Worm (Caenorhabditis elegans) whole organism, young adult: ENCODE results near the gene let-19.

ENCODE experiments used
- B0035.1 ChIP-seq: sonication (generic microtip); optimal IDR thresholded peaks from 2 replicates; lab custom pipeline; 2016; ENCODE audit warnings: missing genetic modification characterization, mild to moderate bottlenecking, missing compliant biosample characterization, missing genotype, missing genetic modification reagents
- B0336.3 ChIP-seq: fragments of 200-800 bp; sonication (Bioruptor generic); IDR thresholded peaks from 2 replicates; pipeline ENCODE4 v1.3.6; 2022; ENCODE audit warnings: missing genetic modification characterization, missing compliant biosample characterization
- F22D6.2 ChIP-seq: sonication (generic microtip); optimal IDR thresholded peaks from 2 replicates; lab custom pipeline; 2016; ENCODE audit warnings: mild to moderate bottlenecking, missing genetic modification characterization, missing compliant biosample characterization
- F39B2.1 ChIP-seq: fragments of 200-800 bp; sonication (Bioruptor generic); IDR thresholded peaks from 2 replicates; pipeline ENCODE4 v1.3.6; 2022; ENCODE audit warnings: missing genetic modification reagents, missing genetic modification characterization, missing compliant biosample characterization
- F57C9.4 ChIP-seq: sonication (generic microtip); optimal IDR thresholded peaks from 2 replicates; lab custom pipeline; 2017; ENCODE audit warnings: mild to moderate bottlenecking, missing genetic modification characterization, missing compliant biosample characterization
- K11D2.4 ChIP-seq: fragments of 200-800 bp; sonication (Bioruptor generic); IDR thresholded peaks from 2 replicates; pipeline ENCODE4 v1.3.6; 2022; ENCODE audit warnings: missing genetic modification reagents, missing genetic modification characterization, missing compliant biosample characterization
- K12H6.12 ChIP-seq: fragments of 200-800 bp; sonication (Bioruptor generic); optimal IDR thresholded peaks from 2 replicates; lab custom pipeline; 2018; ENCODE audit warnings: mild to moderate bottlenecking, missing genetic modification characterization, missing compliant biosample characterization
- Y53F4B.3 ChIP-seq: fragments of 200-800 bp; sonication (Bioruptor generic); IDR thresholded peaks from 2 replicates; pipeline ENCODE4 v1.3.6; 2022; ENCODE audit warnings: missing genetic modification reagents, missing genetic modification characterization, missing compliant biosample characterization
- Y67H2A.10 ChIP-seq: fragments of 200-800 bp; sonication (Bioruptor generic); conservative IDR thresholded peaks from 2 replicates; pipeline ENCODE4 v1.3.6; 2022; ENCODE audit warnings: missing genetic modification reagents, missing genetic modification characterization, missing compliant biosample characterization
- ZK185.1 ChIP-seq: sonication (generic microtip); optimal IDR thresholded peaks from 2 replicates; lab custom pipeline; 2016; ENCODE audit warnings: mild to moderate bottlenecking, missing genetic modification characterization, missing compliant biosample characterization; ENCODE audit not compliant: poor library complexity, severe bottlenecking
- ama-1 ChIP-seq, 3 experiments: fragments of 150-350 bp in 1 of 3; sonication (generic microtip) in 2 of 3; optimal IDR thresholded peaks; 2 replicates each; lab custom pipeline; 2014 to 2018; ENCODE audit warnings: missing biosample characterization in 2 of 3, missing genetic modification characterization in 2 of 3, missing genetic modification reagents in 2 of 3
- aptf-2 ChIP-seq: fragments of 200-800 bp; sonication (Bioruptor generic); conservative IDR thresholded peaks from 2 replicates; pipeline ENCODE4 v1.3.6; 2022; ENCODE audit warnings: missing genetic modification reagents, missing genetic modification characterization, missing compliant biosample characterization
- athp-1 ChIP-seq: sonication (generic microtip); optimal IDR thresholded peaks from 2 replicates; lab custom pipeline; 2017; ENCODE audit warnings: mild to moderate bottlenecking, missing genetic modification characterization, missing compliant biosample characterization
- attf-3 ChIP-seq: fragments of 200-800 bp; sonication (Bioruptor generic); conservative IDR thresholded peaks from 2 replicates; pipeline ENCODE4 v1.3.6; 2022; ENCODE audit warnings: missing genetic modification reagents, missing genetic modification characterization, missing compliant biosample characterization
- attf-6 ChIP-seq: fragments of 200-800 bp; sonication (Bioruptor generic); IDR thresholded peaks from 2 replicates; pipeline ENCODE4 v1.3.6; 2022; ENCODE audit warnings: missing genetic modification reagents, missing genetic modification characterization, missing compliant biosample characterization
- cebp-1 ChIP-seq, 2 experiments: fragments of 200-800 bp in 1 of 2; sonication (Bioruptor generic) in 1 of 2; sonication (generic microtip) in 1 of 2; IDR thresholded peaks in 1 of 2; optimal IDR thresholded peaks in 1 of 2; 2 replicates each; pipeline versions ENCODE4 v1.3.6 to Lab custom; 2017 to 2022; ENCODE audit warnings: missing compliant biosample characterization in 2 of 2, missing genetic modification characterization in 2 of 2, mild to moderate bottlenecking in 1 of 2, missing genetic modification reagents in 1 of 2, moderate library complexity in 1 of 2
- ceh-58 ChIP-seq: fragments of 200-800 bp; sonication (Bioruptor generic); IDR thresholded peaks from 2 replicates; pipeline ENCODE4 v1.3.6; 2022; ENCODE audit warnings: missing genetic modification characterization, missing compliant biosample characterization
- chd-7 ChIP-seq: sonication (generic microtip); optimal IDR thresholded peaks from 2 replicates; lab custom pipeline; 2016; ENCODE audit warnings: mild to moderate bottlenecking, missing genetic modification characterization, moderate library complexity, missing compliant biosample characterization
- efl-1 ChIP-seq: fragments of 150-350 bp; optimal IDR thresholded peaks from 2 replicates; lab custom pipeline; 2014; ENCODE audit warnings: missing biosample characterization, missing genetic modification reagents, missing genetic modification characterization
- egrh-3 ChIP-seq: fragments of 200-800 bp; sonication (Bioruptor generic); IDR thresholded peaks from 2 replicates; pipeline ENCODE4 v1.3.6; 2022; ENCODE audit warnings: missing genetic modification reagents, missing genetic modification characterization, missing compliant biosample characterization
- him-1 ChIP-seq: sonication (generic microtip); optimal IDR thresholded peaks from 2 replicates; lab custom pipeline; 2016; ENCODE audit warnings: missing genotype, missing genetic modification reagents, missing genetic modification characterization, missing compliant biosample characterization
- hlh-12 ChIP-seq: sonication (generic microtip); optimal IDR thresholded peaks from 2 replicates; lab custom pipeline; 2016; ENCODE audit warnings: missing genetic modification characterization, missing compliant biosample characterization
- hmg-1.2 ChIP-seq: fragments of 200-800 bp; sonication (Bioruptor generic); IDR thresholded peaks from 2 replicates; pipeline ENCODE4 v1.3.6; 2022; ENCODE audit warnings: missing genetic modification reagents, missing genetic modification characterization, missing compliant biosample characterization
- hmg-20 ChIP-seq: fragments of 200-800 bp; sonication (Bioruptor generic); IDR thresholded peaks from 2 replicates; pipeline ENCODE4 v1.3.6; 2022; ENCODE audit warnings: missing genetic modification reagents, missing genetic modification characterization, missing compliant biosample characterization
- hrde-1 ChIP-seq: sonication (generic microtip); optimal IDR thresholded peaks from 2 replicates; lab custom pipeline; 2016; ENCODE audit warnings: missing genetic modification characterization, mild to moderate bottlenecking, missing compliant biosample characterization, moderate library complexity, missing genotype, missing genetic modification reagents, borderline replicate concordance
- lin-35 ChIP-seq, 3 experiments: fragments of 150-350 bp in 2 of 3; sonication (generic microtip) in 1 of 3; optimal IDR thresholded peaks; 2 replicates each; lab custom pipeline; 2014 to 2018; ENCODE audit warnings: missing biosample characterization in 3 of 3, missing genetic modification characterization in 3 of 3, missing genetic modification reagents in 3 of 3
- lin-40 ChIP-seq: sonication (generic microtip); optimal IDR thresholded peaks from 2 replicates; lab custom pipeline; 2016; ENCODE audit warnings: missing genetic modification characterization, mild to moderate bottlenecking, missing compliant biosample characterization, missing genotype, missing genetic modification reagents
- lir-1 ChIP-seq: fragments of 200-800 bp; sonication (Bioruptor generic); conservative IDR thresholded peaks from 2 replicates; pipeline ENCODE4 v1.3.6; 2022; ENCODE audit warnings: missing genetic modification reagents, missing genetic modification characterization, missing compliant biosample characterization
- lsl-1 ChIP-seq: fragments of 200-800 bp; sonication (Bioruptor generic); optimal IDR thresholded peaks from 2 replicates; lab custom pipeline; 2018; ENCODE audit warnings: mild to moderate bottlenecking, missing genetic modification characterization, moderate library complexity, missing compliant biosample characterization
- mel-28 ChIP-seq: sonication (generic microtip); optimal IDR thresholded peaks from 2 replicates; lab custom pipeline; 2016; ENCODE audit warnings: borderline replicate concordance, mild to moderate bottlenecking, missing genetic modification characterization, missing compliant biosample characterization
- nfya-1 ChIP-seq: sonication (generic microtip); optimal IDR thresholded peaks from 2 replicates; lab custom pipeline; 2017; ENCODE audit warnings: antibody characterized with exemption, missing compliant biosample characterization, missing genetic modification characterization, borderline replicate concordance; ENCODE audit not compliant: insufficient read depth
- nfya-2 ChIP-seq: fragments of 200-800 bp; sonication (Bioruptor generic); IDR thresholded peaks from 2 replicates; pipeline ENCODE4 v1.3.6; 2022; ENCODE audit warnings: missing genetic modification reagents, missing genetic modification characterization, missing compliant biosample characterization
- nfyb-1 ChIP-seq: fragments of 200-800 bp; sonication (Bioruptor generic); IDR thresholded peaks from 2 replicates; pipeline ENCODE4 v1.3.6; 2022; ENCODE audit warnings: missing genetic modification reagents, missing genetic modification characterization, missing compliant biosample characterization
- nhr-27 ChIP-seq: fragments of 200-800 bp; sonication (Bioruptor generic); optimal IDR thresholded peaks from 2 replicates; lab custom pipeline; 2018; ENCODE audit warnings: mild to moderate bottlenecking, missing genetic modification characterization, moderate library complexity, missing compliant biosample characterization
- nhr-80 ChIP-seq: sonication (generic microtip); optimal IDR thresholded peaks from 2 replicates; lab custom pipeline; 2016; ENCODE audit warnings: missing genetic modification characterization, missing compliant biosample characterization
- pbrm-1 ChIP-seq: fragments of 200-800 bp; sonication (Bioruptor generic); IDR thresholded peaks from 2 replicates; pipeline ENCODE4 v1.3.6; 2022; ENCODE audit warnings: missing genetic modification reagents, missing genetic modification characterization, missing compliant biosample characterization
- pha-4 ChIP-seq: fragments of 150-350 bp; sonication (generic microtip); optimal IDR thresholded peaks from 2 replicates; lab custom pipeline; 2014; ENCODE audit warnings: missing biosample characterization, missing genetic modification reagents, missing genetic modification characterization
- rcor-1 ChIP-seq: fragments of 200-800 bp; sonication (Bioruptor generic); IDR thresholded peaks from 2 replicates; pipeline ENCODE4 v1.3.6; 2022; ENCODE audit warnings: missing genetic modification reagents, missing genetic modification characterization, missing compliant biosample characterization
- repo-1 ChIP-seq: sonication (generic microtip); optimal IDR thresholded peaks from 2 replicates; lab custom pipeline; 2017; ENCODE audit warnings: mild to moderate bottlenecking, missing genetic modification characterization, missing compliant biosample characterization
- sdz-38 ChIP-seq: sonication (generic microtip); optimal IDR thresholded peaks from 2 replicates; lab custom pipeline; 2016; ENCODE audit warnings: missing genotype, missing genetic modification characterization, missing compliant biosample characterization
- sea-2 ChIP-seq: fragments of 200-800 bp; sonication (Bioruptor generic); IDR thresholded peaks from 2 replicates; pipeline ENCODE4 v1.3.6; 2022; ENCODE audit warnings: missing genetic modification characterization, missing compliant biosample characterization
- snpc-4 ChIP-seq, 5 experiments: fragments of 150-350 bp in 1 of 5; sonication (generic microtip) in 4 of 5; optimal IDR thresholded peaks; 2 replicates each; lab custom pipeline; 2014 to 2018; ENCODE audit warnings: missing genetic modification characterization in 5 of 5, missing biosample characterization in 3 of 5, antibody characterized with exemption in 2 of 5, mild to moderate bottlenecking in 2 of 5, missing compliant biosample characterization in 2 of 5, missing genotype in 2 of 5, moderate library complexity in 2 of 5, missing genetic modification reagents in 1 of 5
- tbx-9 ChIP-seq: sonication (generic microtip); optimal IDR thresholded peaks from 2 replicates; lab custom pipeline; 2016; ENCODE audit warnings: borderline replicate concordance, missing genetic modification characterization, inconsistent platforms, missing compliant biosample characterization
- zfh-2 ChIP-seq: fragments of 200-800 bp; sonication (Bioruptor generic); conservative IDR thresholded peaks from 2 replicates; pipeline ENCODE4 v1.3.6; 2022; ENCODE audit warnings: missing genetic modification reagents, missing genetic modification characterization, missing compliant biosample characterization
- ztf-6 ChIP-seq: fragments of 200-800 bp; sonication (Bioruptor generic); IDR thresholded peaks from 2 replicates; pipeline ENCODE4 v1.3.6; 2022; ENCODE audit warnings: missing genetic modification reagents, missing genetic modification characterization, missing compliant biosample characterization

Gene let-19

ce11 chrII:8785875-8786274 lies 15.1 kb downstream of the let-19 start:
- TF ChIP-seq F39B2.1 (GFP tag; lab: Robert Waterston, UW): no peak
- TF ChIP-seq repo-1: peak; percentile 24
- no peak for TF ChIP-seq sdz-38 (tag; lab: Kevin White, UChicago)
- 0 out of 2 replicates have a peak, but pooled peaks have one; percentile 6 for TF ChIP-seq hmg-1.2
- TF ChIP-seq K12H6.12 (tag; lab: Kevin White, UChicago): peak; percentile 26
- TF ChIP-seq aptf-2 (GFP tag; lab: Robert Waterston, UW): no peak
- peak; percentile 22 for TF ChIP-seq ZK185.1 (tag; lab: Kevin White, UChicago)
- no peak for TF ChIP-seq chd-7
- peak in 1 of 3 experiments; percentile 58 for TF ChIP-seq lin-35 (GFP tag; optimal IDR thresholded peaks at IDR 0.05; lab: Kevin White, UChicago)
- TF ChIP-seq mel-28: no peak
- TF ChIP-seq cebp-1 (GFP tag; IDR thresholded peaks at IDR 0.05; lab: Robert Waterston, UW): no peak
- peak; percentile 21 for TF ChIP-seq cebp-1 (tag; optimal IDR thresholded peaks at IDR 0.05; lab: Kevin White, UChicago)
- TF ChIP-seq nfyb-1 (GFP tag; lab: Robert Waterston, UW): peak; percentile 45; the same call in 1 of the 2 replicates
- TF ChIP-seq snpc-4 (GFP tag; optimal IDR thresholded peaks at IDR 0.05; lab: Kevin White, UChicago): no peak
- TF ChIP-seq snpc-4 (tag; optimal IDR thresholded peaks at IDR 0.05; lab: Kevin White, UChicago): peak in 1 of 4 experiments; percentile 27
- no peak for TF ChIP-seq efl-1 (GFP tag; lab: Kevin White, UChicago)
- TF ChIP-seq tbx-9 (tag; lab: Kevin White, UChicago): no peak
- TF ChIP-seq ama-1 (optimal IDR thresholded peaks at IDR 0.05; lab: Kevin White, UChicago): no peak
- TF ChIP-seq ama-1 (GFP tag; optimal IDR thresholded peaks at IDR 0.05; lab: Kevin White, UChicago): peak in 1 of 2 experiments; percentile 33

ce11 chrII:8787376-8787775 lies 16.6 kb downstream of the let-19 start:
- TF ChIP-seq F57C9.4 (tag; lab: Kevin White, UChicago): no peak
- peak; percentile 81 for TF ChIP-seq pbrm-1 (GFP tag; lab: Robert Waterston, UW)
- TF ChIP-seq ztf-6 (GFP tag; lab: Robert Waterston, UW): no peak
- TF ChIP-seq F22D6.2 (tag; lab: Kevin White, UChicago): peak; percentile 34
- TF ChIP-seq pha-4 (tag; lab: Kevin White, UChicago): peak; percentile 98
- 0 out of 2 replicates have a peak, but pooled peaks have one; percentile 6 for TF ChIP-seq zfh-2
- TF ChIP-seq Y53F4B.3 (GFP tag; lab: Robert Waterston, UW): no peak
- no peak for TF ChIP-seq egrh-3 (GFP tag; lab: Robert Waterston, UW)
- TF ChIP-seq sdz-38 (tag; lab: Kevin White, UChicago): no peak
- peak; percentile 78 for TF ChIP-seq K12H6.12 (tag; lab: Kevin White, UChicago)
- peak; percentile 54 for TF ChIP-seq athp-1 (tag; lab: Kevin White, UChicago)
- no peak for TF ChIP-seq attf-6
- no peak for TF ChIP-seq nhr-27
- no peak for TF ChIP-seq B0035.1 (tag; lab: Kevin White, UChicago)
- no peak for TF ChIP-seq attf-3 (GFP tag; lab: Robert Waterston, UW)
- peak; percentile 86 for TF ChIP-seq B0336.3 (GFP tag; lab: Robert Waterston, UW)
- peak; percentile 100 for TF ChIP-seq Y67H2A.10 (GFP tag; lab: Robert Waterston, UW)
- no peak for TF ChIP-seq sea-2 (GFP tag; lab: Robert Waterston, UW)
- TF ChIP-seq efl-1 (GFP tag; lab: Kevin White, UChicago): no peak
- TF ChIP-seq nfya-1 (tag; lab: Kevin White, UChicago): no peak
- peak; percentile 55; the same call in 1 of the 2 replicates for TF ChIP-seq rcor-1 (GFP tag; lab: Robert Waterston, UW)
- no peak for TF ChIP-seq hmg-20 (GFP tag; lab: Robert Waterston, UW)
- peak; percentile 75 for TF ChIP-seq K11D2.4 (GFP tag; lab: Robert Waterston, UW)
- TF ChIP-seq lsl-1 (GFP tag; lab: Kevin White, UChicago): no peak
- TF ChIP-seq hlh-12 (tag; lab: Kevin White, UChicago): no peak
- TF ChIP-seq snpc-4 (GFP tag; optimal IDR thresholded peaks at IDR 0.05; lab: Kevin White, UChicago): no peak
- TF ChIP-seq snpc-4 (tag; optimal IDR thresholded peaks at IDR 0.05; lab: Kevin White, UChicago): peak in 3 of 4 experiments; percentile 48 to 62 (median 49)
- TF ChIP-seq lin-40 (tag; lab: Kevin White, UChicago): peak; percentile 91
- no peak for TF ChIP-seq him-1 (tag; lab: Kevin White, UChicago)
- TF ChIP-seq ceh-58 (GFP tag; lab: Robert Waterston, UW): no peak
- TF ChIP-seq hrde-1 (tag; lab: Kevin White, UChicago): no peak
- no peak for TF ChIP-seq nfya-2 (GFP tag; lab: Robert Waterston, UW)
- 0 out of 2 replicates have a peak, but pooled peaks have one; percentile 13 for TF ChIP-seq lir-1 (GFP tag; lab: Robert Waterston, UW)
- TF ChIP-seq nhr-80 (tag; lab: Kevin White, UChicago): peak; percentile 60
